Fruit fly (Drosophila melanogaster) whole organism, embryonic: ENCODE measurements around the gene bys.

ENCODE experiments used
- ATbp ChIP-seq: fragments of 200-800 bp; sonication (Bioruptor generic); optimal IDR thresholded peaks from 2 replicates; lab custom pipeline; 2017; ENCODE audit warnings: missing biosample characterization, mild to moderate bottlenecking, missing genetic modification characterization, missing genetic modification reagents
- B-H1 ChIP-seq: fragments of 200-800 bp; sonication (Bioruptor generic); IDR thresholded peaks from 3 replicates; pipeline ENCODE4 v1.3.6; 2022; ENCODE audit warnings: missing biosample characterization, missing genetic modification characterization
- C15 ChIP-seq: fragments of 200-800 bp; sonication (Bioruptor generic); IDR thresholded peaks from 3 replicates; pipeline ENCODE4 v1.3.6; 2022; ENCODE audit warnings: missing biosample characterization, missing genetic modification characterization
- CG10366 ChIP-seq: fragments of 200-800 bp; sonication (Bioruptor generic); IDR thresholded peaks from 2 replicates; pipeline ENCODE4 v1.3.6; 2022; ENCODE audit warnings: missing biosample characterization, missing genetic modification characterization
- CG10979 ChIP-seq: fragments of 200-800 bp; sonication (Bioruptor generic); optimal IDR thresholded peaks from 2 replicates; lab custom pipeline; 2018; ENCODE audit warnings: missing biosample characterization, mild to moderate bottlenecking, missing genetic modification characterization, moderate library complexity
- CG11456 ChIP-seq: fragments of 200-800 bp; sonication (Bioruptor generic); IDR thresholded peaks from 3 replicates; pipeline ENCODE4 v1.3.6; 2022; ENCODE audit warnings: missing biosample characterization, missing genetic modification characterization
- CG11695 ChIP-seq: fragments of 200-800 bp; sonication (Bioruptor generic); IDR thresholded peaks from 3 replicates; pipeline ENCODE4 v1.3.6; 2022; ENCODE audit warnings: missing biosample characterization, missing genetic modification characterization
- CG12659 ChIP-seq: fragments of 200-800 bp; sonication (Bioruptor generic); optimal IDR thresholded peaks from 3 replicates; lab custom pipeline; 2017; ENCODE audit warnings: mild to moderate bottlenecking, missing biosample characterization, missing genetic modification reagents, missing genetic modification characterization
- CG15514 ChIP-seq: fragments of 200-800 bp; sonication (Bioruptor generic); optimal IDR thresholded peaks from 3 replicates; lab custom pipeline; 2017; ENCODE audit warnings: missing biosample characterization, missing genetic modification characterization, mild to moderate bottlenecking, moderate library complexity, missing genetic modification reagents
- CG16779 ChIP-seq: fragments of 200-800 bp; sonication (Bioruptor generic); IDR thresholded peaks from 2 replicates; pipeline ENCODE4 v1.3.6; 2022; ENCODE audit warnings: missing biosample characterization, missing genetic modification characterization
- CG17359 ChIP-seq: fragments of 200-800 bp; sonication (Bioruptor generic); optimal IDR thresholded peaks from 3 replicates; lab custom pipeline; 2018; ENCODE audit warnings: missing biosample characterization, mild to moderate bottlenecking, missing genetic modification characterization, moderate library complexity
- CG18262 ChIP-seq: fragments of 200-800 bp; optimal IDR thresholded peaks from 3 replicates; lab custom pipeline; 2019; ENCODE audit warnings: missing biosample characterization, mild to moderate bottlenecking, missing genetic modification characterization, moderate library complexity
- CG2116 ChIP-seq: fragments of 200-800 bp; sonication (Bioruptor generic); optimal IDR thresholded peaks from 3 replicates; lab custom pipeline; 2018; ENCODE audit warnings: missing biosample characterization, mild to moderate bottlenecking, missing genetic modification characterization
- CG2120 ChIP-seq: fragments of 200-800 bp; sonication (Bioruptor generic); optimal IDR thresholded peaks from 3 replicates; lab custom pipeline; 2016; ENCODE audit warnings: missing biosample characterization, missing genetic modification characterization
- CG2712 ChIP-seq: fragments of 200-800 bp; optimal IDR thresholded peaks from 3 replicates; lab custom pipeline; 2019; ENCODE audit warnings: missing biosample characterization, mild to moderate bottlenecking, missing genetic modification characterization, moderate library complexity
- CG30403 ChIP-seq: fragments of 200-800 bp; sonication (Bioruptor generic); optimal IDR thresholded peaks from 3 replicates; lab custom pipeline; 2016; ENCODE audit warnings: missing biosample characterization, missing genetic modification characterization
- CG3281 ChIP-seq: fragments of 200-800 bp; sonication (Bioruptor generic); optimal IDR thresholded peaks from 3 replicates; lab custom pipeline; 2017; ENCODE audit warnings: missing biosample characterization, mild to moderate bottlenecking, missing genetic modification characterization
- CG34422 ChIP-seq: fragments of 200-800 bp; sonication (Bioruptor generic); IDR thresholded peaks from 3 replicates; pipeline ENCODE4 v1.3.6; 2022; ENCODE audit warnings: missing biosample characterization, missing genetic modification characterization
- CG4820 ChIP-seq: fragments of 200-800 bp; sonication (Bioruptor generic); optimal IDR thresholded peaks from 3 replicates; lab custom pipeline; 2016; ENCODE audit warnings: missing biosample characterization, missing genetic modification characterization
- D19A ChIP-seq: fragments of 200-800 bp; optimal IDR thresholded peaks from 3 replicates; lab custom pipeline; 2019; ENCODE audit warnings: missing biosample characterization, mild to moderate bottlenecking, missing genetic modification characterization, moderate library complexity
- E2f2 ChIP-seq: fragments of 200-800 bp; sonication (Bioruptor generic); IDR thresholded peaks from 2 replicates; pipeline ENCODE4 v1.3.6; 2022; ENCODE audit warnings: missing biosample characterization, missing genetic modification characterization
- HLH3B ChIP-seq: fragments of 200-800 bp; sonication (Bioruptor generic); IDR thresholded peaks from 2 replicates; pipeline ENCODE4 v1.3.6; 2022; ENCODE audit warnings: missing biosample characterization, missing genetic modification characterization
- HLH4C ChIP-seq: fragments of 200-800 bp; sonication (Bioruptor generic); IDR thresholded peaks from 3 replicates; pipeline ENCODE4 v1.3.6; 2022; ENCODE audit warnings: missing biosample characterization, missing genetic modification characterization; ENCODE audit not compliant: partially characterized antibody
- Hr78 ChIP-seq, 2 experiments: fragments of 200-800 bp in 1 of 2; fragments of >200 bp in 1 of 2; sonication (Bioruptor generic) in 1 of 2; optimal IDR thresholded peaks; 2 replicates each; lab custom pipeline; 2017 to 2019; ENCODE audit warnings: missing biosample characterization in 2 of 2, missing genetic modification characterization in 2 of 2, mild to moderate bottlenecking in 1 of 2, moderate library complexity in 1 of 2
- Med ChIP-seq: fragments of 200-800 bp; sonication (Bioruptor generic); peaks from one replicate; lab custom pipeline; 2016; ENCODE audit warnings: missing biosample characterization, missing genetic modification characterization, mild to moderate bottlenecking, inconsistent platforms, moderate library complexity
- Nf-YA ChIP-seq: fragments of 200-800 bp; sonication (Bioruptor generic); IDR thresholded peaks from 2 replicates; pipeline ENCODE4 v1.3.6; 2022; ENCODE audit warnings: missing biosample characterization, missing genetic modification characterization
- Xbp1 ChIP-seq: fragments of 200-800 bp; sonication (Bioruptor generic); optimal IDR thresholded peaks from 3 replicates; lab custom pipeline; 2016; ENCODE audit warnings: missing biosample characterization, mild to moderate bottlenecking, missing genetic modification characterization
- bbx ChIP-seq: fragments of 200-800 bp; sonication (Bioruptor generic); IDR thresholded peaks from 2 replicates; pipeline ENCODE4 v1.3.6; 2022; ENCODE audit warnings: missing biosample characterization, missing genetic modification characterization; ENCODE audit not compliant: partially characterized antibody
- br ChIP-seq: fragments of >200 bp; optimal IDR thresholded peaks from 2 replicates; lab custom pipeline; 2017
- cwo ChIP-seq: fragments of 200-800 bp; sonication (Bioruptor generic); optimal IDR thresholded peaks from 3 replicates; lab custom pipeline; 2017; ENCODE audit warnings: missing biosample characterization, missing genetic modification characterization, mild to moderate bottlenecking, moderate library complexity, missing genetic modification reagents
- dan ChIP-seq: fragments of 200-800 bp; sonication (Bioruptor generic); IDR thresholded peaks from 2 replicates; pipeline ENCODE4 v1.3.6; 2022; ENCODE audit warnings: missing biosample characterization, missing genetic modification characterization
- danr ChIP-seq: fragments of 200-800 bp; sonication (Bioruptor generic); IDR thresholded peaks from 2 replicates; pipeline ENCODE4 v1.3.6; 2022; ENCODE audit warnings: missing biosample characterization, missing genetic modification characterization
- esg ChIP-seq: fragments of 200-800 bp; sonication (Bioruptor generic); conservative IDR thresholded peaks from 2 replicates; pipeline ENCODE4 v1.3.6; 2022; ENCODE audit warnings: missing biosample characterization, missing genetic modification characterization
- gem ChIP-seq: fragments of 200-800 bp; sonication (Bioruptor generic); optimal IDR thresholded peaks from 2 replicates; lab custom pipeline; 2019; ENCODE audit warnings: missing biosample characterization, mild to moderate bottlenecking, missing genetic modification characterization, moderate library complexity
- hkb ChIP-seq, 2 experiments: fragments of 200-800 bp in 1 of 2; fragments of >200 bp in 1 of 2; sonication (Bioruptor generic) in 1 of 2; IDR thresholded peaks in 1 of 2; optimal IDR thresholded peaks in 1 of 2; 2 replicates each; pipeline versions ENCODE4 v1.3.6 to Lab custom; 2017 to 2022; ENCODE audit warnings: missing biosample characterization in 1 of 2, missing genetic modification characterization in 1 of 2
- ind ChIP-seq: fragments of 200-800 bp; sonication (Bioruptor generic); optimal IDR thresholded peaks from 3 replicates; lab custom pipeline; 2016; ENCODE audit warnings: missing biosample characterization, missing genetic modification characterization
- inv ChIP-seq: fragments of 200-800 bp; sonication (Bioruptor generic); IDR thresholded peaks from 2 replicates; pipeline ENCODE4 v1.3.6; 2022; ENCODE audit warnings: missing biosample characterization, missing genetic modification characterization; ENCODE audit not compliant: partially characterized antibody
- lab ChIP-seq: fragments of 200-800 bp; sonication (Bioruptor generic); optimal IDR thresholded peaks from 3 replicates; lab custom pipeline; 2017; ENCODE audit warnings: missing biosample characterization, missing genetic modification characterization, mild to moderate bottlenecking, moderate library complexity, missing genetic modification reagents
- lilli ChIP-seq: fragments of 200-800 bp; sonication (Bioruptor generic); optimal IDR thresholded peaks from 3 replicates; lab custom pipeline; 2016; ENCODE audit warnings: missing biosample characterization, missing genetic modification characterization
- lmd ChIP-seq: fragments of 200-800 bp; sonication (Bioruptor generic); IDR thresholded peaks from 2 replicates; pipeline ENCODE4 v1.3.6; 2022; ENCODE audit warnings: missing biosample characterization, missing genetic modification characterization
- phol ChIP-seq: fragments of 200-800 bp; sonication (Bioruptor generic); optimal IDR thresholded peaks from 3 replicates; lab custom pipeline; 2018; ENCODE audit warnings: missing biosample characterization, mild to moderate bottlenecking, missing genetic modification characterization, moderate library complexity
- ranshi ChIP-seq: fragments of 200-800 bp; sonication (Bioruptor generic); IDR thresholded peaks from 2 replicates; pipeline ENCODE4 v1.3.6; 2022; ENCODE audit warnings: missing biosample characterization, missing genetic modification characterization
- row ChIP-seq: fragments of 200-800 bp; sonication (Bioruptor generic); IDR thresholded peaks from 3 replicates; pipeline ENCODE4 v1.3.6; 2022; ENCODE audit warnings: missing biosample characterization, missing genetic modification characterization
- sisA ChIP-seq: fragments of 200-800 bp; sonication (Bioruptor generic); IDR thresholded peaks from 2 replicates; pipeline ENCODE4 v1.3.6; 2022; ENCODE audit warnings: missing biosample characterization, missing genetic modification characterization
- sna ChIP-seq: fragments of 200-800 bp; sonication (Bioruptor generic); IDR thresholded peaks from 2 replicates; pipeline ENCODE4 v1.3.6; 2022; ENCODE audit warnings: missing biosample characterization, missing genetic modification characterization; ENCODE audit not compliant: partially characterized antibody
- sob ChIP-seq: fragments of 200-800 bp; sonication (Bioruptor generic); IDR thresholded peaks from 2 replicates; pipeline ENCODE4 v1.3.6; 2022; ENCODE audit warnings: missing biosample characterization, missing genetic modification characterization
- stc ChIP-seq: fragments of 200-800 bp; sonication (Bioruptor generic); IDR thresholded peaks from 2 replicates; pipeline ENCODE4 v1.3.6; 2022; ENCODE audit warnings: missing biosample characterization, missing genetic modification characterization
- trem ChIP-seq: fragments of 200-800 bp; optimal IDR thresholded peaks from 3 replicates; lab custom pipeline; 2019; ENCODE audit warnings: missing biosample characterization, mild to moderate bottlenecking, missing genetic modification characterization, moderate library complexity
- tup ChIP-seq: fragments of 200-800 bp; sonication (Bioruptor generic); optimal IDR thresholded peaks from 2 replicates; lab custom pipeline; 2016; ENCODE audit warnings: missing biosample characterization, mild to moderate bottlenecking, missing genetic modification characterization, moderate library complexity

bys gene

dm6 chrX:7909482-7909881 lies 7.8 kb downstream of the bys start (continued):
- TF ChIP-seq CG10979 (tag; lab: Kevin White, UChicago) (peak; percentile 16), CG30403 (peak; percentile 24), trem (tag; lab: Kevin White, UChicago) (no peak), CG18262 (peak; percentile 23), sob (GFP tag; lab: Robert Waterston, UW) (0 out of 2 replicates have a peak, but pooled peaks have one; percentile 23), tup (no peak), cwo (GFP tag; lab: Kevin White, UChicago) (peak; percentile 14), CG2116 (GFP tag; lab: Kevin White, UChicago) (no peak), lmd (GFP tag; lab: Robert Waterston, UW) (0 out of 2 replicates have a peak, but pooled peaks have one; percentile 33), phol (tag; lab: Kevin White, UChicago) (peak; percentile 30), Hr78 (GFP tag; optimal IDR thresholded peaks at IDR 0.05; lab: Kevin White, UChicago) (peak in 1 of 2 experiments; percentile 3), C15 (GFP tag; lab: Robert Waterston, UW) (no peak), CG17359 (tag; lab: Kevin White, UChicago) (peak; percentile 17), CG12659 (GFP tag; lab: Kevin White, UChicago) (peak; percentile 24), CG3281 (GFP tag; lab: Kevin White, UChicago) (peak; percentile 14), Nf-YA (GFP tag; lab: Robert Waterston, UW) (no peak), br (lab: Kevin White, UChicago) (no peak), B-H1 (GFP tag; lab: Robert Waterston, UW) (0 out of 3 replicates have a peak, but pooled peaks have one; percentile 11), lab (GFP tag; lab: Kevin White, UChicago) (peak; percentile 63), esg (GFP tag; lab: Robert Waterston, UW) (0 out of 2 replicates have a peak, but pooled peaks have one; percentile 11), CG34422 (no peak), CG2120 (GFP tag; lab: Kevin White, UChicago) (peak; percentile 49), danr (GFP tag; lab: Robert Waterston, UW) (no peak), dan (GFP tag; lab: Robert Waterston, UW) (no peak), CG4820 (GFP tag; lab: Kevin White, UChicago) (peak; percentile 5), HLH3B (0 out of 2 replicates have a peak, but pooled peaks have one; percentile 25), hkb (optimal IDR thresholded peaks at IDR 0.05; lab: Kevin White, UChicago) (no peak), hkb (GFP tag; IDR thresholded peaks at IDR 0.05; lab: Robert Waterston, UW) (0 out of 2 replicates have a peak, but pooled peaks have one; percentile 36), Med (peak; percentile 79), D19A (tag; lab: Kevin White, UChicago) (peak; percentile 15), gem (tag; lab: Kevin White, UChicago) (peak; percentile 62), CG10366 (no peak), ATbp (peak; percentile 27), row (peak; percentile 60; the same call in 2 of the 3 replicates), sisA (GFP tag; lab: Robert Waterston, UW) (peak; percentile 17; the same call in 1 of the 2 replicates), sna (GFP tag; lab: Robert Waterston, UW) (no peak), stc (GFP tag; lab: Robert Waterston, UW) (peak; percentile 50; the same call in 1 of the 2 replicates), bbx (GFP tag; lab: Robert Waterston, UW) (no peak), lilli (GFP tag; lab: Kevin White, UChicago) (no peak), ind (GFP tag; lab: Kevin White, UChicago) (peak; percentile 12), inv (GFP tag; lab: Robert Waterston, UW) (no peak), HLH4C (no peak), Xbp1 (GFP tag; lab: Kevin White, UChicago) (peak; percentile 9), ranshi (0 out of 2 replicates have a peak, but pooled peaks have one; percentile 36), CG16779 (GFP tag; lab: Robert Waterston, UW) (no peak), CG15514 (peak; percentile 32), CG2712 (tag; lab: Kevin White, UChicago) (peak; percentile 7), CG11695 (GFP tag; lab: Robert Waterston, UW) (0 out of 3 replicates have a peak, but pooled peaks have one; percentile 21), E2f2 (no peak), CG11456 (GFP tag; lab: Robert Waterston, UW) (no peak)
